Fruit fly (Drosophila melanogaster) Kc167 (cell line): ENCODE measurements around the gene Spase22-23.

Experiments
- Myc ChIP-seq: fragments of >200 bp; optimal IDR thresholded peaks from 2 replicates; lab custom pipeline; 2017; ENCODE audit warnings: missing external identifiers
- Sin3A ChIP-seq: fragments of >200 bp; optimal IDR thresholded peaks from 2 replicates; lab custom pipeline; 2018; ENCODE audit warnings: missing external identifiers
- insv ChIP-seq: fragments of >200 bp; optimal IDR thresholded peaks from 3 replicates; lab custom pipeline; 2018; ENCODE audit warnings: missing external identifiers
- psq ChIP-seq: fragments of >200 bp; optimal IDR thresholded peaks from 2 replicates; lab custom pipeline; 2017; ENCODE audit warnings: missing external identifiers

DNA sequence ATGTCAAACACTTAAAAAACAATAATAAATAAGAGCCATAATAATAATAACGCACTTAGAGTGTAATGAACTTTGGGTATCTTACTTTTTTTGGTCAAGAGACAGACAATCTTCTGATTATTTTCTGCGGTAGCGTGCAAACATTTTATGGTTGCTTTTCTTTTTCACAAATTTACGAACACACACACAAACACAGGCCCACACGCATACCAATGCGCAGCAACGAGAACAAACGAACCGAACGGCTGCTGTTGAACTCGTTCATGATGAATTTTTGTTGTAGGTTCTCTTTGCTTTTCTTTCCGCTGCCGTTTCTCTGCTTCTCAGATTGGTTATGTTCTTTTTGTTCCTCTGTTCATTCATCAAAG is 4.3 kb upstream of the Spase22-23 start:
- TF ChIP-seq psq (lab: Kevin White, UChicago) (peak; percentile 53), Sin3A (lab: Kevin White, UChicago) (no peak), insv (no peak), Myc (lab: Kevin White, UChicago) (no peak)
